Fruit fly (Drosophila melanogaster): ENCODE results near the gene CG43392.

dm6 chr3L:22065694-22066093, 36.1 kb upstream of the CG43392 start, which contains the start of gene CG14561:
- TF ChIP-seq CG14711 (tag; optimal IDR thresholded peaks at IDR 0.05) (no peak), bab1 (GFP tag; optimal IDR thresholded peaks at IDR 0.05) (peak; percentile 4), CG5204 (GFP tag; optimal IDR thresholded peaks at IDR 0.05) (no peak), CG12768 (GFP tag; optimal IDR thresholded peaks at IDR 0.05) (no peak), kay (GFP tag; ENCODE audit: borderline replicate concordance) (no peak)
